Fruit fly (Drosophila melanogaster) whole organism, wandering third instar larva: ENCODE results near the gene Trf4-1.

Experiments used
- Abd-B ChIP-seq: fragments of >200 bp; optimal IDR thresholded peaks from 2 replicates; lab custom pipeline; 2017; ENCODE audit warnings: missing biosample characterization, missing genetic modification characterization
- CG32264 ChIP-seq: fragments of 200-800 bp; sonication (Bioruptor generic); optimal IDR thresholded peaks from 2 replicates; lab custom pipeline; 2016; ENCODE audit warnings: missing biosample characterization, missing genetic modification characterization
- CG9705 ChIP-seq: fragments of 200-800 bp; sonication (Bioruptor generic); optimal IDR thresholded peaks from 2 replicates; lab custom pipeline; 2018; ENCODE audit warnings: missing biosample characterization, mild to moderate bottlenecking, missing genetic modification characterization
- CrebA ChIP-seq: fragments of 200-800 bp; sonication (Bioruptor generic); optimal IDR thresholded peaks from 2 replicates; lab custom pipeline; 2016; ENCODE audit warnings: missing biosample characterization, mild to moderate bottlenecking, missing genetic modification characterization, borderline replicate concordance
- Dfd ChIP-seq: fragments of >200 bp; optimal IDR thresholded peaks from 2 replicates; lab custom pipeline; 2017; ENCODE audit warnings: missing biosample characterization, missing genetic modification characterization
- Dif ChIP-seq: fragments of 200-275, 200-300 bp; sonication (Bioruptor generic); optimal IDR thresholded peaks from 2 replicates; lab custom pipeline; 2018; ENCODE audit warnings: missing biosample characterization, missing genetic modification characterization; ENCODE audit not compliant: partially characterized antibody
- GATAd ChIP-seq: sonication (Bioruptor generic); optimal IDR thresholded peaks from 2 replicates; lab custom pipeline; 2016; ENCODE audit warnings: missing biosample characterization, missing genetic modification characterization
- HLH106 ChIP-seq: fragments of 200-800 bp; optimal IDR thresholded peaks from 3 replicates; lab custom pipeline; 2019; ENCODE audit warnings: missing biosample characterization, mild to moderate bottlenecking, missing genetic modification characterization, moderate library complexity
- Hnf4 ChIP-seq: fragments of 200-800 bp; sonication (Bioruptor generic); optimal IDR thresholded peaks from 2 replicates; lab custom pipeline; 2016; ENCODE audit warnings: missing biosample characterization, mild to moderate bottlenecking, missing genetic modification characterization
- Hr78 ChIP-seq: fragments of >200 bp; optimal IDR thresholded peaks from 2 replicates; lab custom pipeline; 2017; ENCODE audit warnings: missing biosample characterization, missing genetic modification characterization
- Hr83 ChIP-seq: fragments of 200-300 bp; sonication (Bioruptor generic); optimal IDR thresholded peaks from 2 replicates; lab custom pipeline; 2016; ENCODE audit warnings: missing biosample characterization, mild to moderate bottlenecking, missing genetic modification characterization, moderate library complexity; ENCODE audit not compliant: poor library complexity, severe bottlenecking
- Jra ChIP-seq: sonication (Bioruptor generic); optimal IDR thresholded peaks from 2 replicates; lab custom pipeline; 2016; ENCODE audit warnings: missing biosample characterization, missing genetic modification characterization
- Mio ChIP-seq: sonication (Bioruptor generic); optimal IDR thresholded peaks from 2 replicates; lab custom pipeline; 2016; ENCODE audit warnings: missing biosample characterization, missing genetic modification characterization
- Myc ChIP-seq: fragments of >200 bp; optimal IDR thresholded peaks from 2 replicates; lab custom pipeline; 2017
- N ChIP-seq: fragments of >200 bp; optimal IDR thresholded peaks from 2 replicates; lab custom pipeline; 2018; ENCODE audit warnings: missing biosample characterization, missing external identifiers, missing genetic modification characterization
- OdsH ChIP-seq: fragments of 200-800 bp; sonication (Bioruptor generic); optimal IDR thresholded peaks from 2 replicates; lab custom pipeline; 2016; ENCODE audit warnings: missing biosample characterization, mild to moderate bottlenecking, missing genetic modification characterization
- Sp1 ChIP-seq: fragments of 200-800 bp; sonication (Bioruptor generic); optimal IDR thresholded peaks from 3 replicates; lab custom pipeline; 2019; ENCODE audit warnings: missing biosample characterization, mild to moderate bottlenecking, missing genetic modification characterization, moderate library complexity
- Vsx2 ChIP-seq: fragments of 200-300, 225-300 bp; sonication (Bioruptor generic); optimal IDR thresholded peaks from 2 replicates; lab custom pipeline; 2018; ENCODE audit warnings: missing biosample characterization, missing genetic modification characterization; ENCODE audit not compliant: partially characterized antibody
- br ChIP-seq: fragments of 200-800 bp; sonication (Bioruptor generic); optimal IDR thresholded peaks from 2 replicates; lab custom pipeline; 2016; ENCODE audit warnings: missing biosample characterization, missing genetic modification characterization
- brk ChIP-seq: fragments of 200-800 bp; sonication (Bioruptor generic); optimal IDR thresholded peaks from 2 replicates; lab custom pipeline; 2016; ENCODE audit warnings: missing biosample characterization, mild to moderate bottlenecking, missing genetic modification characterization
- dl ChIP-seq, 2 experiments: fragments of 175-275, 200-275 bp in 1 of 2; fragments of 200-275 bp in 1 of 2; sonication (Bioruptor generic); optimal IDR thresholded peaks; lab custom pipeline; 2018; ENCODE audit warnings: mild to moderate bottlenecking in 2 of 2, missing biosample characterization in 2 of 2, missing genetic modification characterization in 2 of 2, moderate library complexity in 2 of 2; ENCODE audit not compliant: partially characterized antibody in 2 of 2, insufficient read depth in 1 of 2
- dmrt93B ChIP-seq: fragments of 200-800 bp; sonication (Bioruptor generic); optimal IDR thresholded peaks from 2 replicates; lab custom pipeline; 2018; ENCODE audit warnings: missing biosample characterization, mild to moderate bottlenecking, missing genetic modification characterization
- dsf ChIP-seq: sonication (Bioruptor generic); optimal IDR thresholded peaks from 2 replicates; lab custom pipeline; 2016; ENCODE audit warnings: missing biosample characterization, missing genetic modification characterization, borderline replicate concordance
- ey ChIP-seq: fragments of 200-800 bp; sonication (Bioruptor generic); optimal IDR thresholded peaks from 2 replicates; lab custom pipeline; 2016; ENCODE audit warnings: missing biosample characterization, missing genetic modification characterization
- foxo ChIP-seq, 2 experiments: fragments of 200-800 bp; sonication (Bioruptor generic); optimal IDR thresholded peaks; 2 replicates in 1 of 2; 3 replicates in 1 of 2; lab custom pipeline; 2016 to 2017; ENCODE audit warnings: missing biosample characterization in 2 of 2, missing genetic modification characterization in 2 of 2
- fru ChIP-seq: fragments of 200-800 bp; sonication (Bioruptor generic); optimal IDR thresholded peaks from 3 replicates; lab custom pipeline; 2016; ENCODE audit warnings: missing biosample characterization, mild to moderate bottlenecking, missing genetic modification characterization
- h ChIP-seq: fragments of 200-800 bp; sonication (Bioruptor generic); optimal IDR thresholded peaks from 3 replicates; lab custom pipeline; 2016; ENCODE audit warnings: missing biosample characterization, mild to moderate bottlenecking, missing genetic modification characterization
- jim ChIP-seq: fragments of 175-275, 200-325 bp; sonication (Bioruptor generic); optimal IDR thresholded peaks from 2 replicates; lab custom pipeline; 2016; ENCODE audit warnings: missing biosample characterization, mild to moderate bottlenecking, missing genetic modification characterization
- lola ChIP-seq: fragments of >200 bp; optimal IDR thresholded peaks from 2 replicates; lab custom pipeline; 2017; ENCODE audit warnings: missing biosample characterization, missing genetic modification characterization
- pan ChIP-seq: fragments of >200 bp; optimal IDR thresholded peaks from 2 replicates; lab custom pipeline; 2017
- rgr ChIP-seq: fragments of 200-800 bp; sonication (Bioruptor generic); optimal IDR thresholded peaks from 3 replicates; lab custom pipeline; 2016; ENCODE audit warnings: missing biosample characterization, mild to moderate bottlenecking, missing genetic modification characterization
- sage ChIP-seq: fragments of 200-800 bp; sonication (Bioruptor generic); optimal IDR thresholded peaks from 2 replicates; lab custom pipeline; 2016; ENCODE audit warnings: missing biosample characterization, mild to moderate bottlenecking, missing genetic modification characterization
- sv ChIP-seq: fragments of 200-800 bp; sonication (Bioruptor generic); optimal IDR thresholded peaks from 3 replicates; lab custom pipeline; 2016; ENCODE audit warnings: missing biosample characterization, missing genetic modification characterization
- tai ChIP-seq: sonication (Bioruptor generic); optimal IDR thresholded peaks from 2 replicates; lab custom pipeline; 2016; ENCODE audit warnings: missing biosample characterization, missing genetic modification characterization
- usp ChIP-seq: fragments of >200 bp; optimal IDR thresholded peaks from 2 replicates; lab custom pipeline; 2017; ENCODE audit warnings: missing biosample characterization, missing genetic modification characterization
- woc ChIP-seq: sonication (Bioruptor generic); optimal IDR thresholded peaks from 2 replicates; lab custom pipeline; 2016; ENCODE audit warnings: missing biosample characterization, mild to moderate bottlenecking, missing genetic modification characterization

The Trf4-1 gene

dm6 chrX:8522504-8522903, 37.6 kb upstream of the Trf4-1 start:
- TF ChIP-seq foxo (GFP tag; optimal IDR thresholded peaks at IDR 0.05; lab: Kevin White, UChicago) = peak in 1 of 2 experiments; percentile 11
- TF ChIP-seq Mio = no peak
- TF ChIP-seq rgr (GFP tag; lab: Kevin White, UChicago) = peak; percentile 18
- no peak for TF ChIP-seq CG32264 (GFP tag; lab: Kevin White, UChicago)

dm6 chrX:8523572-8524155, 36.5 kb upstream of the Trf4-1 start:
- TF ChIP-seq foxo (GFP tag; optimal IDR thresholded peaks at IDR 0.05; lab: Kevin White, UChicago) = no peak

dm6 chrX:8529598-8529997, 30.5 kb upstream of the Trf4-1 start, which contains the start of gene PIP82:
PIP82 (minus strand) TSS chrX:8529698.
- no peak for TF ChIP-seq br
- no peak for TF ChIP-seq Myc (lab: Kevin White, UChicago)
- no peak for TF ChIP-seq GATAd (GFP tag; lab: Kevin White, UChicago)
- no peak for TF ChIP-seq Mio
- TF ChIP-seq Abd-B (GFP tag; lab: Kevin White, UChicago) = no peak
- TF ChIP-seq OdsH (GFP tag; lab: Kevin White, UChicago) = no peak
- no peak for TF ChIP-seq rgr (GFP tag; lab: Kevin White, UChicago)
- TF ChIP-seq CrebA (GFP tag; lab: Kevin White, UChicago) = no peak
- no peak for TF ChIP-seq Hr78 (GFP tag; lab: Kevin White, UChicago)
- no peak for TF ChIP-seq tai (GFP tag; lab: Kevin White, UChicago)
- TF ChIP-seq brk (GFP tag; lab: Kevin White, UChicago) = no peak
- no peak for TF ChIP-seq usp (GFP tag; lab: Kevin White, UChicago)
- no peak for TF ChIP-seq woc (GFP tag; lab: Kevin White, UChicago)
- TF ChIP-seq, all 38 proteins: peak for 0

- TF ChIP-seq CrebA (GFP tag; lab: Kevin White, UChicago) = no peak
- TF ChIP-seq dl (GFP tag; optimal IDR thresholded peaks at IDR 0.05; lab: Kevin White, UChicago; ENCODE audit: insufficient read depth in 1 of 2, partially characterized antibody in 2 of 2) = no peak
- no peak for TF ChIP-seq Hr83
- TF ChIP-seq woc (GFP tag; lab: Kevin White, UChicago) = no peak
- TF ChIP-seq jim = no peak
- TF ChIP-seq CG32264 (GFP tag; lab: Kevin White, UChicago) = no peak
- TF ChIP-seq fru (GFP tag; lab: Kevin White, UChicago) = no peak
- no peak for TF ChIP-seq CG9705 (GFP tag; lab: Kevin White, UChicago)
- no peak for TF ChIP-seq foxo (GFP tag; optimal IDR thresholded peaks at IDR 0.05; lab: Kevin White, UChicago)
- no peak for TF ChIP-seq GATAd (GFP tag; lab: Kevin White, UChicago)
- no peak for TF ChIP-seq usp (GFP tag; lab: Kevin White, UChicago)
These were observed 28.3 kb upstream of the Trf4-1 start for dm6 chrX:8531775-8532174.

dm6 chrX:8533589-8534320, 26.4 kb upstream of the Trf4-1 start:
- TF ChIP-seq CrebA (GFP tag; lab: Kevin White, UChicago) (no peak), GATAd (GFP tag; lab: Kevin White, UChicago) (no peak), jim (no peak), sv (GFP tag; lab: Kevin White, UChicago) (no peak), dl (GFP tag; optimal IDR thresholded peaks at IDR 0.05; lab: Kevin White, UChicago; ENCODE audit: insufficient read depth in 1 of 2, partially characterized antibody in 2 of 2) (no peak), HLH106 (peak; percentile 47), Mio (no peak), lola (GFP tag; lab: Kevin White, UChicago) (no peak), pan (lab: Kevin White, UChicago) (no peak), rgr (GFP tag; lab: Kevin White, UChicago) (peak; percentile 35), OdsH (GFP tag; lab: Kevin White, UChicago) (no peak), dmrt93B (no peak), sage (GFP tag; lab: Kevin White, UChicago) (no peak), foxo (GFP tag; optimal IDR thresholded peaks at IDR 0.05; lab: Kevin White, UChicago) (peak in 1 of 2 experiments; percentile 36), CG32264 (GFP tag; lab: Kevin White, UChicago) (no peak), Hr78 (GFP tag; lab: Kevin White, UChicago) (no peak), woc (GFP tag; lab: Kevin White, UChicago) (no peak), brk (GFP tag; lab: Kevin White, UChicago) (no peak), Hr83 (no peak), N (GFP tag; lab: Kevin White, UChicago) (no peak), fru (GFP tag; lab: Kevin White, UChicago) (no peak), Sp1 (GFP tag; lab: Kevin White, UChicago) (no peak), Hnf4 (GFP tag; lab: Kevin White, UChicago) (peak; percentile 28), Myc (lab: Kevin White, UChicago) (no peak), Jra (no peak), Abd-B (GFP tag; lab: Kevin White, UChicago) (no peak), Vsx2 (no peak), Dif (GFP tag; lab: Kevin White, UChicago) (no peak), ey (GFP tag; lab: Kevin White, UChicago) (peak; percentile 23), Dfd (GFP tag; lab: Kevin White, UChicago) (peak; percentile 4), dsf (no peak), br (no peak), h (GFP tag; lab: Kevin White, UChicago) (peak; percentile 48), usp (GFP tag; lab: Kevin White, UChicago) (no peak)
